Worm (Caenorhabditis elegans) whole organism, midembryonic: Measurements from ENCODE around the gene C24B9.3.

ENCODE experiments used
- klf-2 ChIP-seq: fragments of 200-800 bp; sonication (Bioruptor generic); conservative IDR thresholded peaks from 2 replicates; pipeline ENCODE4 v1.3.6; 2022; ENCODE audit warnings: missing genetic modification reagents, missing genetic modification characterization, missing compliant biosample characterization
- med-1 ChIP-seq: sonication (generic microtip); optimal IDR thresholded peaks from 2 replicates; lab custom pipeline; 2017; ENCODE audit warnings: missing genetic modification characterization, mild to moderate bottlenecking, missing compliant biosample characterization, antibody characterized with exemption, missing genetic modification reagents; ENCODE audit not compliant: insufficient read depth
- ref-1 ChIP-seq: fragments of 200-800 bp; sonication (Bioruptor generic); conservative IDR thresholded peaks from 2 replicates; pipeline ENCODE4 v1.3.6; 2022; ENCODE audit warnings: missing genetic modification reagents, missing genetic modification characterization, missing compliant biosample characterization
- ztf-23 ChIP-seq: fragments of 200-800 bp; sonication (Bioruptor generic); IDR thresholded peaks from 2 replicates; pipeline ENCODE4 v1.3.6; 2022; ENCODE audit warnings: missing genetic modification reagents, missing genetic modification characterization, missing compliant biosample characterization
- ztf-29 ChIP-seq: fragments of 200-800 bp; sonication (Bioruptor generic); IDR thresholded peaks from 2 replicates; pipeline ENCODE4 v1.3.6; 2022; ENCODE audit warnings: missing genetic modification reagents, missing genetic modification characterization, missing compliant biosample characterization

DNA sequence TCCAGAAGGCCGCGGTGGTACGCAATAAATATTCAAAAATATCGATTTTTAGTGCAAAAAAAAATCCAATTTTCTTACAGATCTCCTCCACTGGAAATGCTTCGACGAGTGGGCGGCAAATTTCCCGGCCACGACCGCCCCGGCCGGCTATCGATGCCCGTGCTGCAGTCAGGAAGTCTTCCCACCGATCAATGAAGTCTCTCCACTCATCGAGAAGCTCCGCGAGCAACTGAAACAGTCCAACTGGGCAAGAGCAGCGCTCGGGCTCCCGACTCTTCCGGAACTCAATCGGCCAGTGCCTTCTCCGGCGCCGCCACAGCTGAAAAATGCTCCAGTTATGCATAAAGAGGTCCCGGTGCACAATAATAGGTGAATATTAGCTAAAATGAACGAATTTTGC is 15.5 kb downstream of the C24B9.3 start, which contains the start of gene Y45G12B.3:
- TF ChIP-seq med-1 (GFP tag; lab: Kevin White, UChicago) (no peak), ref-1 (GFP tag; lab: Robert Waterston, UW) (no peak), klf-2 (GFP tag; lab: Robert Waterston, UW) (no peak), ztf-23 (GFP tag; lab: Robert Waterston, UW) (no peak), ztf-29 (GFP tag; lab: Robert Waterston, UW) (no peak)
